Worm (Caenorhabditis elegans) whole organism, L2 larva: ENCODE measurements around the gene coq-2.

ENCODE experiments used
- C34F6.9 ChIP-seq: fragments of 150-350 bp; optimal IDR thresholded peaks from 2 replicates; lab custom pipeline; 2014; ENCODE audit warnings: missing biosample characterization, missing genetic modification characterization
- R02D3.7 ChIP-seq: fragments of 150-350 bp; optimal IDR thresholded peaks from 2 replicates; lab custom pipeline; 2014; ENCODE audit warnings: missing biosample characterization, missing genetic modification characterization
- ZK546.5 ChIP-seq: sonication (generic microtip); optimal IDR thresholded peaks from 2 replicates; lab custom pipeline; 2017; ENCODE audit warnings: missing biosample characterization, missing genetic modification characterization
- alr-1 ChIP-seq: fragments of 150-350 bp; optimal IDR thresholded peaks from 2 replicates; lab custom pipeline; 2014; ENCODE audit warnings: missing biosample characterization, missing genetic modification characterization
- aly-2 ChIP-seq: fragments of 150-350 bp; optimal IDR thresholded peaks from 2 replicates; lab custom pipeline; 2014; ENCODE audit warnings: missing biosample characterization, missing genetic modification characterization
- ama-1 ChIP-seq: fragments of 150-350 bp; optimal IDR thresholded peaks from 2 replicates; lab custom pipeline; 2018; ENCODE audit warnings: inconsistent platforms
- ceh-16 ChIP-seq: fragments of 150-350 bp; optimal IDR thresholded peaks from 2 replicates; lab custom pipeline; 2014; ENCODE audit warnings: missing biosample characterization, missing genetic modification characterization
- ceh-82 ChIP-seq: fragments of 150-350 bp; optimal IDR thresholded peaks from 2 replicates; lab custom pipeline; 2014; ENCODE audit warnings: missing biosample characterization, missing genetic modification characterization
- dmd-4 ChIP-seq: sonication (generic microtip); optimal IDR thresholded peaks from 2 replicates; lab custom pipeline; 2017; ENCODE audit warnings: missing biosample characterization, missing genetic modification characterization
- egl-27 ChIP-seq: sonication (generic microtip); optimal IDR thresholded peaks from 3 replicates; lab custom pipeline; 2017; ENCODE audit warnings: missing biosample characterization, missing genetic modification reagents, missing genetic modification characterization
- fos-1 ChIP-seq: fragments of 150-350 bp; optimal IDR thresholded peaks from 2 replicates; lab custom pipeline; 2014; ENCODE audit warnings: missing biosample characterization, missing genetic modification characterization
- gmeb-1 ChIP-seq: fragments of 150-350 bp; optimal IDR thresholded peaks from 2 replicates; lab custom pipeline; 2014; ENCODE audit warnings: missing biosample characterization, missing genetic modification characterization
- lin-13 ChIP-seq: fragments of 150-350 bp; optimal IDR thresholded peaks from 2 replicates; lab custom pipeline; 2014; ENCODE audit warnings: missing biosample characterization, missing genetic modification reagents, missing genetic modification characterization
- lsy-2 ChIP-seq, 2 experiments: fragments of 150-350 bp in 1 of 2; sonication (generic microtip) in 1 of 2; optimal IDR thresholded peaks; 2 replicates each; lab custom pipeline; 2014 to 2017; ENCODE audit warnings: missing biosample characterization in 2 of 2, missing genetic modification characterization in 2 of 2
- mab-5 ChIP-seq: fragments of 150-350 bp; optimal IDR thresholded peaks from 2 replicates; lab custom pipeline; 2014; ENCODE audit warnings: missing biosample characterization, missing genetic modification characterization
- mdl-1 ChIP-seq, 2 experiments: fragments of 150-350 bp in 1 of 2; sonication (generic microtip) in 1 of 2; optimal IDR thresholded peaks; 2 replicates each; lab custom pipeline; 2017; ENCODE audit warnings: missing biosample characterization in 2 of 2, missing genetic modification characterization in 2 of 2
- nhr-10 ChIP-seq: sonication (generic microtip); optimal IDR thresholded peaks from 2 replicates; lab custom pipeline; 2017; ENCODE audit warnings: missing biosample characterization, missing genetic modification characterization
- nhr-11 ChIP-seq: fragments of 150-350 bp; optimal IDR thresholded peaks from 2 replicates; lab custom pipeline; 2014; ENCODE audit warnings: missing biosample characterization, missing genetic modification characterization
- nhr-129 ChIP-seq: fragments of 150-350 bp; optimal IDR thresholded peaks from 2 replicates; lab custom pipeline; 2014; ENCODE audit warnings: missing biosample characterization, missing genetic modification characterization
- nhr-21 ChIP-seq: fragments of 150-350 bp; optimal IDR thresholded peaks from 2 replicates; lab custom pipeline; 2014; ENCODE audit warnings: missing biosample characterization, missing genetic modification characterization
- nhr-23 ChIP-seq: fragments of 150-350 bp; optimal IDR thresholded peaks from 2 replicates; lab custom pipeline; 2014; ENCODE audit warnings: missing biosample characterization, missing genetic modification reagents, missing genetic modification characterization
- peb-1 ChIP-seq: fragments of 150-350 bp; optimal IDR thresholded peaks from 2 replicates; lab custom pipeline; 2014; ENCODE audit warnings: missing biosample characterization, missing genetic modification characterization
- skn-1 ChIP-seq: sonication (generic microtip); optimal IDR thresholded peaks from 2 replicates; lab custom pipeline; 2017; ENCODE audit warnings: missing biosample characterization, missing genetic modification characterization
- snpc-4 ChIP-seq: fragments of 150-350 bp; optimal IDR thresholded peaks from 2 replicates; lab custom pipeline; 2014; ENCODE audit warnings: missing biosample characterization, missing genetic modification characterization
- unc-55 ChIP-seq: fragments of 150-350 bp; sonication (generic microtip); optimal IDR thresholded peaks from 3 replicates; lab custom pipeline; 2014; ENCODE audit warnings: missing biosample characterization, missing genetic modification reagents, missing genetic modification characterization
- unc-62 ChIP-seq: fragments of 150-350 bp; optimal IDR thresholded peaks from 2 replicates; lab custom pipeline; 2014; ENCODE audit warnings: missing biosample characterization, missing genetic modification reagents, missing genetic modification characterization
- zag-1 ChIP-seq: fragments of 150-350 bp; optimal IDR thresholded peaks from 2 replicates; lab custom pipeline; 2014; ENCODE audit warnings: missing biosample characterization, missing genetic modification characterization
- ztf-1 ChIP-seq: fragments of 200-800 bp; sonication (Bioruptor generic); conservative IDR thresholded peaks from 2 replicates; pipeline ENCODE4 v1.3.6; 2022; ENCODE audit warnings: missing genetic modification characterization, missing compliant biosample characterization
- ztf-11 ChIP-seq: sonication (generic microtip); optimal IDR thresholded peaks from 2 replicates; lab custom pipeline; 2017; ENCODE audit warnings: missing biosample characterization, missing genetic modification characterization
- ztf-4 ChIP-seq: fragments of 150-350 bp; optimal IDR thresholded peaks from 2 replicates; lab custom pipeline; 2014; ENCODE audit warnings: missing biosample characterization, missing genetic modification characterization

coq-2 gene

ce11 chrIII:6903056-6903977, 32.5 kb upstream of the coq-2 start, which contains the start of the genes brc-2 and T07E3.3 (continued):
- TF ChIP-seq nhr-23 (tag; lab: Kevin White, UChicago) = no peak
- TF ChIP-seq ztf-4 (tag; lab: Kevin White, UChicago) = no peak
- TF ChIP-seq lin-13 (GFP tag; lab: Kevin White, UChicago) = no peak
- no peak for TF ChIP-seq ceh-16 (tag; lab: Kevin White, UChicago)
- no peak for TF ChIP-seq mdl-1 (tag; optimal IDR thresholded peaks at IDR 0.05; lab: Kevin White, UChicago)
- no peak for TF ChIP-seq unc-62 (GFP tag; lab: Kevin White, UChicago)
- no peak for TF ChIP-seq skn-1 (tag; lab: Kevin White, UChicago)

- no peak for TF ChIP-seq nhr-10 (tag; lab: Kevin White, UChicago)
- peak in 1 of 2 experiments; percentile 26 for TF ChIP-seq lsy-2 (tag; optimal IDR thresholded peaks at IDR 0.05; lab: Kevin White, UChicago)
These were observed 31.3 kb upstream of the coq-2 start for ce11 chrIII:6904468-6904867.

- TF ChIP-seq nhr-129 = no peak
These were observed 29.4 kb upstream of the coq-2 start, which contains the start of gene T07E3.2 for ce11 chrIII:6906409-6906808. TSS of gene T07E3.2 (plus strand) at chrIII:6906709.

- TF ChIP-seq nhr-11 (tag; lab: Kevin White, UChicago) (no peak), C34F6.9 (tag; lab: Kevin White, UChicago) (no peak), nhr-21 (no peak), ztf-4 (tag; lab: Kevin White, UChicago) (no peak), egl-27 (tag; lab: Kevin White, UChicago) (no peak), nhr-23 (tag; lab: Kevin White, UChicago) (no peak), mab-5 (no peak)
These were observed 23.4 kb upstream of the coq-2 start, which contains the start of gene pdf-1 for ce11 chrIII:6912381-6912780. TSS of gene pdf-1 (minus strand) at chrIII:6912481.

- TF ChIP-seq skn-1 (tag; lab: Kevin White, UChicago) (no peak), ztf-1 (GFP tag; lab: Robert Waterston, UW) (no peak), C34F6.9 (tag; lab: Kevin White, UChicago) (no peak), lsy-2 (tag; optimal IDR thresholded peaks at IDR 0.05; lab: Kevin White, UChicago) (peak in 1 of 2 experiments; percentile 2), ztf-11 (tag; lab: Kevin White, UChicago) (no peak), fos-1 (tag; lab: Kevin White, UChicago) (no peak)
- TF ChIP-seq, all 48 proteins: peak for 1
These were observed 20.9 kb upstream of the coq-2 start for ce11 chrIII:6914840-6915239.

ce11 chrIII:6928725-6929124, 7.0 kb upstream of the coq-2 start, which contains the start of gene flap-1:
TSS of gene flap-1 (minus strand) at chrIII:6928825.
- TF ChIP-seq dmd-4 (tag; lab: Kevin White, UChicago) = no peak
- TF ChIP-seq ztf-4 (tag; lab: Kevin White, UChicago) = no peak
- TF ChIP-seq zag-1 (tag; lab: Kevin White, UChicago) = no peak
- no peak for TF ChIP-seq nhr-23 (tag; lab: Kevin White, UChicago)
- TF ChIP-seq R02D3.7 (tag; lab: Kevin White, UChicago) = no peak
- no peak for TF ChIP-seq unc-55
- TF ChIP-seq aly-2 (tag; lab: Kevin White, UChicago) = no peak
- TF ChIP-seq fos-1 (tag; lab: Kevin White, UChicago) = no peak
- TF ChIP-seq gmeb-1 (tag; lab: Kevin White, UChicago) = no peak
- TF ChIP-seq mdl-1 (tag; optimal IDR thresholded peaks at IDR 0.05; lab: Kevin White, UChicago) = no peak
- TF ChIP-seq ZK546.5 (tag; lab: Kevin White, UChicago) = no peak
- no peak for TF ChIP-seq ceh-82 (tag; lab: Kevin White, UChicago)
- TF ChIP-seq C34F6.9 (tag; lab: Kevin White, UChicago) = no peak
- no peak for TF ChIP-seq nhr-129
- no peak for TF ChIP-seq ama-1 (lab: Kevin White, UChicago)
- TF ChIP-seq alr-1 (tag; lab: Kevin White, UChicago) = no peak
- no peak for TF ChIP-seq nhr-11 (tag; lab: Kevin White, UChicago)
- no peak for TF ChIP-seq unc-62 (GFP tag; lab: Kevin White, UChicago)
- TF ChIP-seq peb-1 (tag; lab: Kevin White, UChicago) = no peak
- TF ChIP-seq snpc-4 (tag; lab: Kevin White, UChicago) = no peak
